Fruit fly (Drosophila melanogaster) whole organism, embryonic: ENCODE results near the gene CG32318.

Experiments
- ATbp ChIP-seq: fragments of 200-800 bp; sonication (Bioruptor generic); optimal IDR thresholded peaks from 2 replicates; lab custom pipeline; 2017; ENCODE audit warnings: missing biosample characterization, mild to moderate bottlenecking, missing genetic modification characterization, missing genetic modification reagents
- Adf1 ChIP-seq: fragments of 200-800 bp; sonication (Bioruptor generic); IDR thresholded peaks from 2 replicates; pipeline ENCODE4 v1.3.6; 2022; ENCODE audit warnings: missing biosample characterization, missing genetic modification characterization
- Atf-2 ChIP-seq: fragments of 200-800 bp; sonication (Bioruptor generic); optimal IDR thresholded peaks from 2 replicates; lab custom pipeline; 2016; ENCODE audit warnings: missing biosample characterization, missing genetic modification characterization
- Atf3 ChIP-seq: fragments of 200-800 bp; sonication (Bioruptor generic); optimal IDR thresholded peaks from 3 replicates; lab custom pipeline; 2016; ENCODE audit warnings: missing biosample characterization, missing genetic modification characterization
- Atf6 ChIP-seq: fragments of 200-800 bp; sonication (Bioruptor generic); IDR thresholded peaks from 2 replicates; pipeline ENCODE4 v1.3.6; 2022; ENCODE audit warnings: missing biosample characterization, missing genetic modification characterization
- CG14860 ChIP-seq: fragments of 200-800 bp; sonication (Bioruptor generic); IDR thresholded peaks from 3 replicates; pipeline ENCODE4 v1.3.6; 2022; ENCODE audit warnings: missing biosample characterization, missing genetic modification characterization; ENCODE audit not compliant: partially characterized antibody
- CG15269 ChIP-seq: fragments of 200-800 bp; sonication (Bioruptor generic); optimal IDR thresholded peaks from 2 replicates; lab custom pipeline; 2018; ENCODE audit warnings: missing biosample characterization, mild to moderate bottlenecking, missing genetic modification characterization, moderate library complexity
- CG1529 ChIP-seq: fragments of 200-800 bp; sonication (Bioruptor generic); optimal IDR thresholded peaks from 3 replicates; lab custom pipeline; 2018; ENCODE audit warnings: missing biosample characterization, missing genetic modification characterization
- CG17186 ChIP-seq: fragments of 200-800 bp; sonication (Bioruptor generic); optimal IDR thresholded peaks from 3 replicates; lab custom pipeline; 2017; ENCODE audit warnings: missing biosample characterization, missing genetic modification reagents, missing genetic modification characterization
- CG17568 ChIP-seq: fragments of 200-800 bp; sonication (Bioruptor generic); optimal IDR thresholded peaks from 2 replicates; lab custom pipeline; 2018; ENCODE audit warnings: missing biosample characterization, mild to moderate bottlenecking, missing genetic modification characterization, moderate library complexity
- CG18599 ChIP-seq: fragments of 200-800 bp; sonication (Bioruptor generic); optimal IDR thresholded peaks from 3 replicates; lab custom pipeline; 2017; ENCODE audit warnings: missing biosample characterization, missing genetic modification characterization, mild to moderate bottlenecking, moderate library complexity, missing genetic modification reagents
- CG2875 ChIP-seq: fragments of 200-800 bp; sonication (Bioruptor generic); optimal IDR thresholded peaks from 2 replicates; lab custom pipeline; 2017; ENCODE audit warnings: missing biosample characterization, mild to moderate bottlenecking, missing genetic modification characterization, missing genetic modification reagents
- CG30020 ChIP-seq: fragments of 200-800 bp; optimal IDR thresholded peaks from 2 replicates; lab custom pipeline; 2019; ENCODE audit warnings: missing biosample characterization, mild to moderate bottlenecking, missing genetic modification characterization, moderate library complexity
- CG31365 ChIP-seq: fragments of 200-800 bp; sonication (Bioruptor generic); optimal IDR thresholded peaks from 2 replicates; lab custom pipeline; 2018; ENCODE audit warnings: missing biosample characterization, mild to moderate bottlenecking, missing genetic modification characterization
- CG33213 ChIP-seq: fragments of 200-800 bp; sonication (Bioruptor generic); optimal IDR thresholded peaks from 3 replicates; lab custom pipeline; 2016; ENCODE audit warnings: missing biosample characterization, missing genetic modification characterization
- CG3995 ChIP-seq: fragments of 200-800 bp; sonication (Bioruptor generic); optimal IDR thresholded peaks from 3 replicates; lab custom pipeline; 2016; ENCODE audit warnings: missing biosample characterization, missing genetic modification characterization
- CG5180 ChIP-seq: fragments of 200-800 bp; sonication (Bioruptor generic); optimal IDR thresholded peaks from 3 replicates; lab custom pipeline; 2017; ENCODE audit warnings: missing biosample characterization, missing genetic modification characterization, mild to moderate bottlenecking, moderate library complexity, missing genetic modification reagents
- CG6254 ChIP-seq: fragments of 200-800 bp; sonication (Bioruptor generic); optimal IDR thresholded peaks from 3 replicates; lab custom pipeline; 2017; ENCODE audit warnings: mild to moderate bottlenecking, missing biosample characterization, missing genetic modification reagents, missing genetic modification characterization
- CG6683 ChIP-seq: fragments of 200-800 bp; sonication (Bioruptor generic); optimal IDR thresholded peaks from 2 replicates; lab custom pipeline; 2017; ENCODE audit warnings: missing biosample characterization, mild to moderate bottlenecking, missing genetic modification characterization, missing genetic modification reagents
- CG7786 ChIP-seq: fragments of 200-800 bp; sonication (Bioruptor generic); optimal IDR thresholded peaks from 2 replicates; lab custom pipeline; 2016; ENCODE audit warnings: missing biosample characterization, missing genetic modification characterization
- Ets97D ChIP-seq: fragments of 200-800 bp; sonication (Bioruptor generic); optimal IDR thresholded peaks from 3 replicates; lab custom pipeline; 2016; ENCODE audit warnings: missing biosample characterization, missing genetic modification characterization
- Gug ChIP-seq: fragments of 200-800 bp; sonication (Bioruptor generic); IDR thresholded peaks from 4 replicates; pipeline ENCODE4 v1.3.6; 2022; ENCODE audit warnings: missing biosample characterization, missing genetic modification characterization
- HLHmδ ChIP-seq: fragments of 200-800 bp; sonication (Bioruptor generic); optimal IDR thresholded peaks from 2 replicates; lab custom pipeline; 2018; ENCODE audit warnings: missing biosample characterization, mild to moderate bottlenecking, missing genetic modification characterization, moderate library complexity
- Hey ChIP-seq: fragments of 200-800 bp; sonication (Bioruptor generic); optimal IDR thresholded peaks from 3 replicates; lab custom pipeline; 2018; ENCODE audit warnings: missing biosample characterization, mild to moderate bottlenecking, missing genetic modification characterization
- HmgZ ChIP-seq: fragments of 200-800 bp; sonication (Bioruptor generic); optimal IDR thresholded peaks from 2 replicates; lab custom pipeline; 2018; ENCODE audit warnings: missing biosample characterization, mild to moderate bottlenecking, missing genetic modification characterization
- Hr3 ChIP-seq: fragments of 200-800 bp; sonication (Bioruptor generic); optimal IDR thresholded peaks from 3 replicates; lab custom pipeline; 2016; ENCODE audit warnings: missing biosample characterization, missing genetic modification characterization
- Max ChIP-seq: fragments of 200-800 bp; sonication (Bioruptor generic); optimal IDR thresholded peaks from 2 replicates; lab custom pipeline; 2016; ENCODE audit warnings: missing biosample characterization, mild to moderate bottlenecking, missing genetic modification characterization
- NFAT ChIP-seq: fragments of 200-800 bp; sonication (Bioruptor generic); IDR thresholded peaks from 2 replicates; pipeline ENCODE4 v1.3.6; 2022; ENCODE audit warnings: missing biosample characterization, missing genetic modification characterization
- Optix ChIP-seq: fragments of 200-800 bp; sonication (Bioruptor generic); IDR thresholded peaks from 3 replicates; pipeline ENCODE4 v1.3.6; 2022; ENCODE audit warnings: missing biosample characterization, missing genetic modification characterization
- Pdp1 ChIP-seq, 2 experiments: fragments of 200-800 bp; sonication (Bioruptor generic); optimal IDR thresholded peaks; 3 replicates each; lab custom pipeline; 2016; ENCODE audit warnings: missing biosample characterization in 2 of 2, missing genetic modification characterization in 2 of 2, mild to moderate bottlenecking in 1 of 2, moderate library complexity in 1 of 2
- Scr ChIP-seq: fragments of 200-800 bp; sonication (Bioruptor generic); IDR thresholded peaks from 2 replicates; pipeline ENCODE4 v1.3.6; 2022; ENCODE audit warnings: missing biosample characterization, missing genetic modification characterization; ENCODE audit not compliant: partially characterized antibody
- Spps ChIP-seq: fragments of 200-800 bp; sonication (Bioruptor generic); optimal IDR thresholded peaks from 2 replicates; lab custom pipeline; 2018; ENCODE audit warnings: missing biosample characterization, mild to moderate bottlenecking, missing genetic modification characterization
- Stat92E ChIP-seq, 3 experiments: fragments of >200 bp in 2 of 3; fragments of 200-800 bp in 1 of 3; sonication (Bioruptor generic) in 1 of 3; optimal IDR thresholded peaks; 2 replicates each; lab custom pipeline; 2017 to 2019; ENCODE audit warnings: missing biosample characterization in 3 of 3, missing genetic modification characterization in 3 of 3, mild to moderate bottlenecking in 1 of 3, moderate library complexity in 1 of 3
- Taf1 ChIP-seq: fragments of 200-800 bp; sonication (Bioruptor generic); IDR thresholded peaks from 2 replicates; pipeline ENCODE4 v1.3.6; 2022; ENCODE audit warnings: missing biosample characterization, missing genetic modification characterization
- bbx ChIP-seq: fragments of 200-800 bp; sonication (Bioruptor generic); IDR thresholded peaks from 2 replicates; pipeline ENCODE4 v1.3.6; 2022; ENCODE audit warnings: missing biosample characterization, missing genetic modification characterization; ENCODE audit not compliant: partially characterized antibody
- chm ChIP-seq: fragments of 200-800 bp; sonication (Bioruptor generic); IDR thresholded peaks from 2 replicates; pipeline ENCODE4 v1.3.6; 2022; ENCODE audit warnings: missing biosample characterization, missing genetic modification characterization
- corto ChIP-seq: fragments of 200-800 bp; sonication (Bioruptor generic); optimal IDR thresholded peaks from 2 replicates; lab custom pipeline; 2016; ENCODE audit warnings: missing biosample characterization, mild to moderate bottlenecking, missing genetic modification characterization, moderate library complexity
- croc ChIP-seq: fragments of 200-800 bp; sonication (Bioruptor generic); conservative IDR thresholded peaks from 3 replicates; pipeline ENCODE4 v1.3.6; 2022; ENCODE audit warnings: missing biosample characterization, missing genetic modification characterization
- dysf ChIP-seq: fragments of 200-800 bp; sonication (Bioruptor generic); IDR thresholded peaks from 3 replicates; pipeline ENCODE4 v1.3.6; 2022; ENCODE audit warnings: missing biosample characterization, missing genetic modification characterization
- eyg ChIP-seq: fragments of 200-800 bp; sonication (Bioruptor generic); optimal IDR thresholded peaks from 3 replicates; lab custom pipeline; 2016; ENCODE audit warnings: missing biosample characterization, missing genetic modification characterization
- fd102C ChIP-seq: fragments of 200-800 bp; sonication (Bioruptor generic); optimal IDR thresholded peaks from 2 replicates; lab custom pipeline; 2018; ENCODE audit warnings: missing biosample characterization, mild to moderate bottlenecking, missing genetic modification characterization, moderate library complexity
- her ChIP-seq: fragments of 200-800 bp; sonication (Bioruptor generic); optimal IDR thresholded peaks from 2 replicates; lab custom pipeline; 2016; ENCODE audit warnings: missing biosample characterization, missing genetic modification characterization
- pb ChIP-seq: fragments of 200-800 bp; sonication (Bioruptor generic); optimal IDR thresholded peaks from 3 replicates; lab custom pipeline; 2016; ENCODE audit warnings: missing biosample characterization, missing genetic modification characterization
- pnt ChIP-seq: fragments of 200-800 bp; sonication (Bioruptor generic); optimal IDR thresholded peaks from 3 replicates; lab custom pipeline; 2016; ENCODE audit warnings: missing biosample characterization, missing genetic modification characterization
- pum ChIP-seq: fragments of 200-800 bp; sonication (Bioruptor generic); optimal IDR thresholded peaks from 2 replicates; lab custom pipeline; 2016; ENCODE audit warnings: missing biosample characterization, missing genetic modification characterization
- wor ChIP-seq: fragments of 200-800 bp; sonication (Bioruptor generic); IDR thresholded peaks from 2 replicates; pipeline ENCODE4 v1.3.6; 2022; ENCODE audit warnings: missing biosample characterization, missing genetic modification characterization
- zfh1 ChIP-seq: fragments of 200-800 bp; sonication (Bioruptor generic); IDR thresholded peaks from 3 replicates; pipeline ENCODE4 v1.3.6; 2022; ENCODE audit warnings: missing biosample characterization, missing genetic modification characterization

CG32318 gene

dm6 chr3L:1204674-1205547 is 41.8 kb downstream of the CG32318 start, which contains the start of gene CG9119 (continued):
- TF ChIP-seq CG17186 = no peak
- peak; percentile 65 for TF ChIP-seq her (GFP tag; lab: Kevin White, UChicago)
- peak; percentile 18 for TF ChIP-seq CG1529
- TF ChIP-seq Atf-2 (GFP tag; lab: Kevin White, UChicago) = peak; percentile 54
- peak; percentile 40 for TF ChIP-seq CG3995 (GFP tag; lab: Kevin White, UChicago)
- peak; percentile 86 for TF ChIP-seq CG18599 (GFP tag; lab: Kevin White, UChicago)
- peak; percentile 67 for TF ChIP-seq pb
- no peak for TF ChIP-seq Hey (tag; lab: Kevin White, UChicago)
- TF ChIP-seq fd102C (GFP tag; lab: Kevin White, UChicago) = no peak
- TF ChIP-seq CG14860 (GFP tag; lab: Robert Waterston, UW) = no peak
- TF ChIP-seq corto (GFP tag; lab: Kevin White, UChicago) = no peak
- TF ChIP-seq CG15269 (tag; lab: Kevin White, UChicago) = peak; percentile 75
- peak; percentile 44; the same call in 1 of the 2 replicates for TF ChIP-seq wor (GFP tag; lab: Robert Waterston, UW)
- peak; percentile 32; the same call in 1 of the 2 replicates for TF ChIP-seq Taf1 (GFP tag; lab: Robert Waterston, UW)
- TF ChIP-seq Max (GFP tag; lab: Kevin White, UChicago) = no peak
- no peak for TF ChIP-seq CG2875
- peak; percentile 51 for TF ChIP-seq pum (GFP tag; lab: Kevin White, UChicago)
- TF ChIP-seq zfh1 (GFP tag; lab: Robert Waterston, UW) = peak; percentile 36; the same call in 1 of the 3 replicates
- peak; percentile 13; the same call in 1 of the 2 replicates for TF ChIP-seq chm (GFP tag; lab: Robert Waterston, UW)
- no peak for TF ChIP-seq Stat92E (GFP tag; optimal IDR thresholded peaks at IDR 0.05; lab: Kevin White, UChicago)
- peak; percentile 88 for TF ChIP-seq CG6254 (GFP tag; lab: Kevin White, UChicago)
- TF ChIP-seq Scr = no peak
- TF ChIP-seq NFAT = no peak
- peak; percentile 74 for TF ChIP-seq Atf6
- TF ChIP-seq bbx (GFP tag; lab: Robert Waterston, UW) = no peak
- TF ChIP-seq pnt (GFP tag; lab: Kevin White, UChicago) = peak; percentile 64
- TF ChIP-seq Hr3 (GFP tag; lab: Kevin White, UChicago) = peak; percentile 57
- peak; percentile 76 for TF ChIP-seq CG7786 (GFP tag; lab: Kevin White, UChicago)
- peak; percentile 36 for TF ChIP-seq HLHmδ (GFP tag; lab: Kevin White, UChicago)
- TF ChIP-seq HmgZ (tag; lab: Kevin White, UChicago) = peak; percentile 42
- no peak for TF ChIP-seq Ets97D (GFP tag; lab: Kevin White, UChicago)
- peak; percentile 70 for TF ChIP-seq dysf
- peak; percentile 72 for TF ChIP-seq Spps (tag; lab: Kevin White, UChicago)
- peak; percentile 42 to 66 for TF ChIP-seq Pdp1 (GFP tag; optimal IDR thresholded peaks at IDR 0.05; lab: Kevin White, UChicago)
- peak; percentile 41 for TF ChIP-seq CG5180 (GFP tag; lab: Kevin White, UChicago)
- no peak for TF ChIP-seq CG33213 (GFP tag; lab: Kevin White, UChicago)
- 0 out of 2 replicates have a peak, but pooled peaks have one; percentile 7 for TF ChIP-seq Adf1 (GFP tag; lab: Robert Waterston, UW)
- TF ChIP-seq Optix (GFP tag; lab: Robert Waterston, UW) = peak; percentile 52; the same call in 1 of the 3 replicates
- TF ChIP-seq CG31365 = peak; percentile 9
- no peak for TF ChIP-seq CG30020 (tag; lab: Kevin White, UChicago)
- TF ChIP-seq eyg (GFP tag; lab: Kevin White, UChicago) = peak; percentile 2
- TF ChIP-seq Atf3 (GFP tag; lab: Kevin White, UChicago) = no peak
- no peak; the same call in 2 of the 3 replicates for TF ChIP-seq croc
- TF ChIP-seq Gug (GFP tag; lab: Robert Waterston, UW) = peak; percentile 63
- TF ChIP-seq CG6683 (GFP tag; lab: Kevin White, UChicago) = peak; percentile 54
- TF ChIP-seq ATbp (GFP tag; lab: Kevin White, UChicago) = peak; percentile 35
- no peak for TF ChIP-seq CG17568
